Fruit fly (Drosophila melanogaster) whole organism, prepupa: ENCODE data around the gene GCS1.

ENCODE experiments used
- CG10669 ChIP-seq: fragments of 200-800 bp; sonication (Bioruptor generic); optimal IDR thresholded peaks from 3 replicates; lab custom pipeline; 2018; ENCODE audit warnings: missing biosample characterization, mild to moderate bottlenecking, missing genetic modification characterization, moderate library complexity
- CG11762 ChIP-seq: fragments of 200-800 bp; sonication (Bioruptor generic); optimal IDR thresholded peaks from 3 replicates; lab custom pipeline; 2016; ENCODE audit warnings: missing biosample characterization, missing genetic modification characterization; ENCODE audit not compliant: insufficient read depth
- CG15336 ChIP-seq: fragments of 200-800 bp; sonication (Bioruptor generic); IDR thresholded peaks from 2 replicates; pipeline ENCODE4 v1.3.6; 2022; ENCODE audit warnings: missing biosample characterization, missing genetic modification characterization
- CG1621 ChIP-seq: fragments of 200-800 bp; sonication (Bioruptor generic); optimal IDR thresholded peaks from 3 replicates; lab custom pipeline; 2018; ENCODE audit warnings: missing biosample characterization, mild to moderate bottlenecking, missing genetic modification characterization
- CG16779 ChIP-seq: fragments of 200-800 bp; sonication (Bioruptor generic); optimal IDR thresholded peaks from 3 replicates; lab custom pipeline; 2017; ENCODE audit warnings: missing biosample characterization, mild to moderate bottlenecking, missing genetic modification characterization
- CG3032 ChIP-seq: fragments of 200-800 bp; optimal IDR thresholded peaks from 2 replicates; lab custom pipeline; 2019; ENCODE audit warnings: missing biosample characterization, mild to moderate bottlenecking, missing genetic modification characterization, moderate library complexity
- CG32006 ChIP-seq: fragments of 200-800 bp; sonication (Bioruptor generic); optimal IDR thresholded peaks from 3 replicates; lab custom pipeline; 2017; ENCODE audit warnings: missing biosample characterization, mild to moderate bottlenecking, missing genetic modification characterization
- CG34406 ChIP-seq: fragments of 200-800 bp; sonication (Bioruptor generic); optimal IDR thresholded peaks from 3 replicates; lab custom pipeline; 2016; ENCODE audit warnings: missing biosample characterization, missing genetic modification characterization
- CG3919 ChIP-seq: fragments of 200-800 bp; sonication (Bioruptor generic); optimal IDR thresholded peaks from 3 replicates; lab custom pipeline; 2016; ENCODE audit warnings: missing biosample characterization, missing genetic modification characterization
- CG4318 ChIP-seq: fragments of 200-800 bp; sonication (Bioruptor generic); optimal IDR thresholded peaks from 3 replicates; lab custom pipeline; 2017; ENCODE audit warnings: missing biosample characterization, mild to moderate bottlenecking, missing genetic modification characterization
- CG6163 ChIP-seq: fragments of 200-800 bp; sonication (Bioruptor generic); IDR thresholded peaks from 3 replicates; pipeline ENCODE4 v1.3.6; 2022; ENCODE audit warnings: missing biosample characterization, missing genetic modification characterization
- CG6276 ChIP-seq: fragments of 200-800 bp; sonication (Bioruptor generic); optimal IDR thresholded peaks from 2 replicates; lab custom pipeline; 2017; ENCODE audit warnings: missing biosample characterization, mild to moderate bottlenecking, missing genetic modification characterization
- CG6792 ChIP-seq: fragments of 200-800 bp; sonication (Bioruptor generic); optimal IDR thresholded peaks from 3 replicates; lab custom pipeline; 2016; ENCODE audit warnings: missing biosample characterization, missing genetic modification characterization
- CG6854 ChIP-seq: fragments of 200-800 bp; sonication (Bioruptor generic); optimal IDR thresholded peaks from 2 replicates; lab custom pipeline; 2017; ENCODE audit warnings: missing biosample characterization, mild to moderate bottlenecking, missing genetic modification characterization
- CG7368 ChIP-seq: fragments of 200-800 bp; sonication (Bioruptor generic); optimal IDR thresholded peaks from 3 replicates; lab custom pipeline; 2016; ENCODE audit warnings: missing biosample characterization, missing genetic modification characterization
- CG8119 ChIP-seq: fragments of 200-800 bp; sonication (Bioruptor generic); IDR thresholded peaks from 3 replicates; pipeline ENCODE4 v1.3.6; 2022; ENCODE audit warnings: missing biosample characterization, missing genetic modification characterization
- CG8319 ChIP-seq: fragments of 200-800 bp; sonication (Bioruptor generic); optimal IDR thresholded peaks from 3 replicates; lab custom pipeline; 2016; ENCODE audit warnings: missing biosample characterization, missing genetic modification characterization
- CG8632 ChIP-seq: fragments of 200-800 bp; sonication (Bioruptor generic); optimal IDR thresholded peaks from 3 replicates; lab custom pipeline; 2016; ENCODE audit warnings: missing biosample characterization, missing genetic modification characterization
- CG9139 ChIP-seq: fragments of 200-800 bp; sonication (Bioruptor generic); optimal IDR thresholded peaks from 3 replicates; lab custom pipeline; 2017; ENCODE audit warnings: missing biosample characterization, mild to moderate bottlenecking, missing genetic modification characterization
- Eip75B ChIP-seq: fragments of 200-800 bp; sonication (Bioruptor generic); optimal IDR thresholded peaks from 3 replicates; lab custom pipeline; 2016; ENCODE audit warnings: missing biosample characterization, missing genetic modification characterization
- Eip78C ChIP-seq: fragments of 200-800 bp; sonication (Bioruptor generic); peaks from one replicate; lab custom pipeline; 2016; ENCODE audit warnings: missing biosample characterization, missing genetic modification characterization
- Ets21C ChIP-seq: fragments of 200-800 bp; sonication (Bioruptor generic); optimal IDR thresholded peaks from 3 replicates; lab custom pipeline; 2016; ENCODE audit warnings: missing biosample characterization, missing genetic modification characterization
- Ets96B ChIP-seq: fragments of 200-800 bp; optimal IDR thresholded peaks from 2 replicates; lab custom pipeline; 2019; ENCODE audit warnings: missing biosample characterization, mild to moderate bottlenecking, missing genetic modification characterization, moderate library complexity
- Hr38 ChIP-seq: sonication (Bioruptor generic); optimal IDR thresholded peaks from 2 replicates; lab custom pipeline; 2016; ENCODE audit warnings: missing biosample characterization, missing genetic modification characterization
- Hr39 ChIP-seq: fragments of 200-800 bp; sonication (Bioruptor generic); optimal IDR thresholded peaks from 2 replicates; lab custom pipeline; 2016; ENCODE audit warnings: missing biosample characterization, missing genetic modification characterization
- Met ChIP-seq: fragments of 200-800 bp; sonication (Bioruptor generic); optimal IDR thresholded peaks from 3 replicates; lab custom pipeline; 2016; ENCODE audit warnings: missing biosample characterization, missing genetic modification characterization
- OdsH ChIP-seq: fragments of 200-800 bp; sonication (Bioruptor generic); optimal IDR thresholded peaks from 3 replicates; lab custom pipeline; 2016; ENCODE audit warnings: missing biosample characterization, missing genetic modification characterization
- Smox ChIP-seq: fragments of 200-800 bp; sonication (Bioruptor generic); optimal IDR thresholded peaks from 3 replicates; lab custom pipeline; 2016; ENCODE audit warnings: missing biosample characterization, missing genetic modification characterization
- Sox102F ChIP-seq: fragments of 200-800 bp; sonication (Bioruptor generic); optimal IDR thresholded peaks from 2 replicates; lab custom pipeline; 2016; ENCODE audit warnings: missing biosample characterization, mild to moderate bottlenecking, missing genetic modification characterization
- Sox14 ChIP-seq: fragments of 200-800 bp; sonication (Bioruptor generic); optimal IDR thresholded peaks from 3 replicates; lab custom pipeline; 2016; ENCODE audit warnings: missing biosample characterization, missing genetic modification characterization
- achi ChIP-seq: fragments of 200-800 bp; sonication (Bioruptor generic); optimal IDR thresholded peaks from 3 replicates; lab custom pipeline; 2016; ENCODE audit warnings: missing biosample characterization, missing genetic modification characterization
- acj6 ChIP-seq: fragments of 200-800 bp; sonication (Bioruptor generic); optimal IDR thresholded peaks from 3 replicates; lab custom pipeline; 2016; ENCODE audit warnings: missing biosample characterization, missing genetic modification characterization
- cyc ChIP-seq: fragments of 200-800 bp; sonication (Bioruptor generic); optimal IDR thresholded peaks from 3 replicates; lab custom pipeline; 2016; ENCODE audit warnings: missing biosample characterization, missing genetic modification characterization
- dac ChIP-seq: fragments of 200-800 bp; sonication (Bioruptor generic); optimal IDR thresholded peaks from 2 replicates; lab custom pipeline; 2017; ENCODE audit warnings: missing biosample characterization, mild to moderate bottlenecking, missing genetic modification characterization
- dsx ChIP-seq: fragments of 200-800 bp; optimal IDR thresholded peaks from 3 replicates; lab custom pipeline; 2019; ENCODE audit warnings: missing biosample characterization, mild to moderate bottlenecking, missing genetic modification characterization, moderate library complexity; ENCODE audit not compliant: poor library complexity, severe bottlenecking
- eg ChIP-seq: fragments of 200-800 bp; sonication (Bioruptor generic); IDR thresholded peaks from 3 replicates; pipeline ENCODE4 v1.3.6; 2022; ENCODE audit warnings: missing biosample characterization, missing genetic modification characterization
- esn ChIP-seq: fragments of 200-800 bp; sonication (Bioruptor generic); optimal IDR thresholded peaks from 2 replicates; lab custom pipeline; 2016; ENCODE audit warnings: missing biosample characterization, mild to moderate bottlenecking, missing genetic modification characterization, moderate library complexity
- fd59A ChIP-seq: fragments of 200-800 bp; sonication (Bioruptor generic); optimal IDR thresholded peaks from 2 replicates; lab custom pipeline; 2017; ENCODE audit warnings: missing biosample characterization, mild to moderate bottlenecking, missing genetic modification characterization, missing genetic modification reagents
- fd85E ChIP-seq: fragments of 200-800 bp; sonication (Bioruptor generic); optimal IDR thresholded peaks from 3 replicates; lab custom pipeline; 2016; ENCODE audit warnings: missing biosample characterization, missing genetic modification characterization
- lz ChIP-seq: fragments of 200-800 bp; sonication (Bioruptor generic); optimal IDR thresholded peaks from 3 replicates; lab custom pipeline; 2016; ENCODE audit warnings: missing biosample characterization, missing genetic modification characterization
- pdm3 ChIP-seq: fragments of 200-800 bp; sonication (Bioruptor generic); optimal IDR thresholded peaks from 3 replicates; lab custom pipeline; 2016; ENCODE audit warnings: missing biosample characterization, missing genetic modification characterization
- ss ChIP-seq, 2 experiments: fragments of 200-800 bp; sonication (Bioruptor generic); optimal IDR thresholded peaks; 2 replicates in 1 of 2; 3 replicates in 1 of 2; lab custom pipeline; 2017 to 2018; ENCODE audit warnings: mild to moderate bottlenecking in 2 of 2, missing biosample characterization in 2 of 2, missing genetic modification characterization in 2 of 2, moderate library complexity in 1 of 2
- svp ChIP-seq: fragments of 200-800 bp; sonication (Bioruptor generic); peaks from one replicate; lab custom pipeline; 2016; ENCODE audit warnings: missing biosample characterization, missing genetic modification characterization
- topi ChIP-seq: fragments of 200-800 bp; sonication (Bioruptor generic); optimal IDR thresholded peaks from 3 replicates; lab custom pipeline; 2016; ENCODE audit warnings: missing biosample characterization, missing genetic modification characterization
- vri ChIP-seq: fragments of 200-800 bp; sonication (Bioruptor generic); optimal IDR thresholded peaks from 3 replicates; lab custom pipeline; 2016; ENCODE audit warnings: missing biosample characterization, mild to moderate bottlenecking, missing genetic modification characterization

The GCS1 gene

DNA sequence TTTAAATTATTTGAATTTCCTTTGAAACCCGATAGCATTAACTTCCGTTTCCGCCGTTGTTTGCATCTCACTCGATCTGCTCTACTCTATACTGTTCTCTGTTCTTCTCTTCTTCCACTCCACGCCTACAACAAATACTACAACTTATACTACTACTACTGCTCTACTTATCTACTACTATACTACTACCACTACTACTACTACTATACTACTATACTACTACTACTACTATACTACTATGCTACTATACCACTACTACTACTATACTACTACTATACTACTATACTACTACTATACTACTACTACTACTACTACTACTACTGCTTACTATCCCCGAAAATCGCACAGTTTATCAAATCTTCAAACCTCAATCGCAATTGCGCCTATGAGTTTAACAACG, 34.8 kb upstream of the GCS1 start:
- TF ChIP-seq CG9139 (GFP tag; lab: Kevin White, UChicago): no peak

dm6 chrX:11379747-11380146, 31.9 kb upstream of the GCS1 start:
- TF ChIP-seq fd59A (GFP tag; lab: Kevin White, UChicago) (no peak), CG11762 (GFP tag; lab: Kevin White, UChicago) (no peak), CG7368 (GFP tag; lab: Kevin White, UChicago) (no peak), Smox (GFP tag; lab: Kevin White, UChicago) (no peak), CG4318 (no peak), CG3919 (GFP tag; lab: Kevin White, UChicago) (no peak), CG34406 (GFP tag; lab: Kevin White, UChicago) (no peak), achi (GFP tag; lab: Kevin White, UChicago) (no peak), acj6 (GFP tag; lab: Kevin White, UChicago) (no peak)

dm6 chrX:11379139-11379538, 31.3 kb upstream of the GCS1 start:
- peak; percentile 33; the same call in 1 of the 2 replicates for TF ChIP-seq CG15336
- TF ChIP-seq dsx: peak; percentile 21
- peak; percentile 8 for TF ChIP-seq Ets96B (tag; lab: Kevin White, UChicago)
- no peak for TF ChIP-seq CG6276 (GFP tag; lab: Kevin White, UChicago)
- TF ChIP-seq CG16779 (tag; lab: Kevin White, UChicago): no peak
- TF ChIP-seq CG8319 (GFP tag; lab: Kevin White, UChicago): no peak
- TF ChIP-seq CG4318: no peak
- no peak for TF ChIP-seq Hr39
- TF ChIP-seq CG10669 (GFP tag; lab: Kevin White, UChicago): no peak
- TF ChIP-seq lz: peak; percentile 23
- TF ChIP-seq CG6854 (GFP tag; lab: Kevin White, UChicago): no peak
- TF ChIP-seq CG3032 (tag; lab: Kevin White, UChicago): peak; percentile 29
- no peak for TF ChIP-seq CG8632
- peak; percentile 27 for TF ChIP-seq pdm3
- TF ChIP-seq CG9139 (GFP tag; lab: Kevin White, UChicago): no peak
- peak; percentile 73 for TF ChIP-seq Eip78C (GFP tag; lab: Kevin White, UChicago)
- TF ChIP-seq dac (GFP tag; lab: Kevin White, UChicago): no peak
- TF ChIP-seq ss (GFP tag; optimal IDR thresholded peaks at IDR 0.05; lab: Kevin White, UChicago): peak in 1 of 2 experiments; percentile 19
- TF ChIP-seq CG32006 (GFP tag; lab: Kevin White, UChicago): no peak
- TF ChIP-seq eg (GFP tag; lab: Robert Waterston, UW): peak; percentile 61; the same call in 2 of the 3 replicates
- TF ChIP-seq CG11762 (GFP tag; lab: Kevin White, UChicago): no peak
- TF ChIP-seq cyc (GFP tag; lab: Kevin White, UChicago): peak; percentile 2
- no peak for TF ChIP-seq Sox102F (GFP tag; lab: Kevin White, UChicago)
- no peak for TF ChIP-seq vri (GFP tag; lab: Kevin White, UChicago)
- peak; percentile 34; the same call in 2 of the 3 replicates for TF ChIP-seq CG6163 (GFP tag; lab: Robert Waterston, UW)
- no peak for TF ChIP-seq fd85E (GFP tag; lab: Kevin White, UChicago)
- no peak for TF ChIP-seq CG3919 (GFP tag; lab: Kevin White, UChicago)
- peak; percentile 26 for TF ChIP-seq esn (GFP tag; lab: Kevin White, UChicago)
- TF ChIP-seq CG8119: peak; percentile 38; the same call in 1 of the 3 replicates
- TF ChIP-seq Met (GFP tag; lab: Kevin White, UChicago): peak; percentile 13
- TF ChIP-seq achi (GFP tag; lab: Kevin White, UChicago): peak; percentile 4
- no peak for TF ChIP-seq CG7368 (GFP tag; lab: Kevin White, UChicago)
- TF ChIP-seq svp: peak; percentile 58
- TF ChIP-seq Hr38: no peak
- no peak for TF ChIP-seq Ets21C (GFP tag; lab: Kevin White, UChicago)
- TF ChIP-seq Sox14 (GFP tag; lab: Kevin White, UChicago): no peak
- TF ChIP-seq Eip75B (GFP tag; lab: Kevin White, UChicago): peak; percentile 21
- peak; percentile 18 for TF ChIP-seq OdsH (GFP tag; lab: Kevin White, UChicago)
- TF ChIP-seq topi (GFP tag; lab: Kevin White, UChicago): peak; percentile 21
- no peak for TF ChIP-seq CG1621 (tag; lab: Kevin White, UChicago)
- no peak for TF ChIP-seq CG6792 (GFP tag; lab: Kevin White, UChicago)
- TF ChIP-seq fd59A (GFP tag; lab: Kevin White, UChicago): no peak
- peak; percentile 9 for TF ChIP-seq CG34406 (GFP tag; lab: Kevin White, UChicago)
- no peak for TF ChIP-seq acj6 (GFP tag; lab: Kevin White, UChicago)
